Fruit fly (Drosophila melanogaster): ENCODE measurements around the gene CG13359.

CG13359 gene

DNA sequence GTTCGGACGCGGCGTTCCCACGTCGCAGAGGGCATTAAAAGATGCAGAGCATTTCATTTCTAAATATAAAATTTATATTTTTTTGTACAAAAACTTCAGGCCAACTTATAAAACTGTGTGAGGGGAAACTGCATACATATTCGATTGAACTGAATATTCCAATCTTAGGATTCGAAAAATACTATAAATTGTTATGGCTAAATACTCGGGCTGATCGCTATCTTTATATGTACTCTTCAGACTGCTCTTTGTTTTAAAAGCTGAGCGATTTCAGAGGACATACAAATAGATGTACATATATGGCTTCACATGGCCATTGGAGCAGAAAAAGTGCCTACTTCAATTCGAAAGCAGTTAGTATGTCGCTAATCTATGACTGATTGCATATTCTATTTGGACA is at the start of gene CG13359:
Gene CG13359 (minus strand): TSS at position 101 of the 400 bp plus-strand sequence.
- no peak for TF ChIP-seq psq (optimal IDR thresholded peaks at IDR 0.05)
- TF ChIP-seq ttk (optimal IDR thresholded peaks at IDR 0.05) = no peak
- no peak for TF ChIP-seq h (optimal IDR thresholded peaks at IDR 0.05)
- no peak for TF ChIP-seq insv (optimal IDR thresholded peaks at IDR 0.05)
- no peak for TF ChIP-seq Sin3A (optimal IDR thresholded peaks at IDR 0.05)
- TF ChIP-seq Myc (optimal IDR thresholded peaks at IDR 0.05) = no peak

DNA sequence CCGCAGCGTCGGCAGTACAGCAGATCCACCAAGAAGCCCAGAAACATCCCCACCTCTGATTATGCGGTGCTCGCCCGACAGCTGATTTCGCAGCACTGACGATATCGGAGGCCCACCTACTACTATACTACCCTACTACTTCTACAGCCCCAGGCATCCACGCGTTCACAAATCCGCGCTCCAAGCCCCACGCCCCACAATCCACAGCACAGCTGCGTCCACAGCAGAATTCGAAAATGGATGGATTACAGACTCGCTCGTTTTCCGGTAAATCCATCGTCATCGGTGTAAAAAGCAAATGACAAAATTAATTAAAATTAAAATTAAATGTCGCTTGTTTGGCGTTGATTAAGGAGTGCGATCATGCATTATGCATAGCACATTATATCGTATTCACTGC is 43.8 kb upstream of the CG13359 start, which contains the start of gene CG3713:
Gene CG3713 (minus strand): TSS at position 101 of the 400 bp plus-strand sequence.
- TF ChIP-seq psq (optimal IDR thresholded peaks at IDR 0.05) (no peak), ttk (optimal IDR thresholded peaks at IDR 0.05) (no peak), h (optimal IDR thresholded peaks at IDR 0.05) (no peak), Sin3A (optimal IDR thresholded peaks at IDR 0.05) (no peak), insv (optimal IDR thresholded peaks at IDR 0.05) (no peak), Myc (optimal IDR thresholded peaks at IDR 0.05) (no peak)

DNA sequence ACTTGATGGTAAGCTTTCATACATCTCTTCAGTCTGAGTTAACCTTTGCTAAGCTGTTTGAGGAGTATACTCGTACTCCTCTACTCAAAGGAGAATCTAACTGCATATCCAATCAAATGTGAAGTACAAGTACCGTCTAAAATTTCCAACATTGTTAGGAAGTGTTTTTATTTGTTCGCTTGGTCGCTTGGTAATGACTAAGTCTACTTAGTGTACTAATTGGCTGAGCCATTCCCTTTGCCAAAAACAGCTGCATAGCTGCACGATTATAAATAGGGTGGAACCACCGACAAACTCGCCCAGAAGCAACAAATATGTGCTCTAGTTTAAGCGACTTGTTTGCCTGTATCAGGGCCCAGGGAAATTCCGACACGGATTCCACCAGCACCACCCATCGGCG is 41.3 kb upstream of the CG13359 start, which contains the start of gene CG14635:
Gene CG14635 (plus strand): TSS at position 301 of the 400 bp plus-strand sequence.
- no peak for TF ChIP-seq psq (optimal IDR thresholded peaks at IDR 0.05)
- no peak for TF ChIP-seq ttk (optimal IDR thresholded peaks at IDR 0.05)
- no peak for TF ChIP-seq Sin3A (optimal IDR thresholded peaks at IDR 0.05)
- no peak for TF ChIP-seq Myc (optimal IDR thresholded peaks at IDR 0.05)
- TF ChIP-seq insv (optimal IDR thresholded peaks at IDR 0.05) = no peak
- no peak for TF ChIP-seq h (optimal IDR thresholded peaks at IDR 0.05)

DNA sequence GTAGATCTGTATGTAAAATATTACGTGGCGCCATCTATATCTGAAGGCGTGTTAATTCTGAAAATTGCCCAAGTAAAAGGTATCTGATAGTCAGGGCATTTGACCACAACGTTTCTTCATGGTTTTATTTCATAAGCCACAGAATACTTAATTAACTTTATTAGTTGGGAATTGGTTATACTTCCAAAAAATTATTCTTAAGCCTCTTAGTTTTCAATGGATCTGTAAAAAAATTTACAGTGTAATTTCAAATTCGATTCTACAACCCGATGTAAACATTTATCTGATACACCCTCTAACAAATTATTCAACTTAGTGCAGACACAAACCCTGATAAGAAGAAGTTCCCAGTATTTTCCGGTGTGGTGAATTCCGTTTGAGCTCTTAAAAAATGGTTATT is 40.2 kb upstream of the CG13359 start:
- TF ChIP-seq h (optimal IDR thresholded peaks at IDR 0.05) (no peak), Sin3A (optimal IDR thresholded peaks at IDR 0.05) (no peak), ttk (optimal IDR thresholded peaks at IDR 0.05) (no peak), insv (optimal IDR thresholded peaks at IDR 0.05) (no peak), Myc (optimal IDR thresholded peaks at IDR 0.05) (no peak), psq (optimal IDR thresholded peaks at IDR 0.05) (no peak)

DNA sequence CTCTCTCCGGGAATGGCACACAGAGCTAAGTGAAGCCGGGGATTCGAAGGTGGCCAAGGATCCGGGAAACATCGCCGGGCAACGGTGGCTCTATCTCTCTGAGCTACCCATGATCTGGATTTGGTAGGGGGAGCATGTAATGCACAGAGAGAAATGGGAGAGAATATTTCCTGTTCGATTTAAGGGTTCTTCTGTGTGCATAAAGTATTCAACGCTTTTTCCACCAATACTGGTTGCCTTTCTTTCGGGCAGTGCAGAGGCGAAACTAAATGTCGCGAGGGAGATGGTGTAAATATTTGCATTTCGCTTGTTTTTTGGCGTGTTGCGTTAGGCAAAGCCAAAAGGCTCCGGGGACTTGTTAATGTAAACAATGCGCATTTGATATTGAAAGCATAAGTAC is 38.7 kb upstream of the CG13359 start:
- TF ChIP-seq psq (optimal IDR thresholded peaks at IDR 0.05) (no peak), h (optimal IDR thresholded peaks at IDR 0.05) (no peak), Sin3A (optimal IDR thresholded peaks at IDR 0.05) (no peak), ttk (optimal IDR thresholded peaks at IDR 0.05) (no peak), Myc (optimal IDR thresholded peaks at IDR 0.05) (no peak), insv (optimal IDR thresholded peaks at IDR 0.05) (no peak)

DNA sequence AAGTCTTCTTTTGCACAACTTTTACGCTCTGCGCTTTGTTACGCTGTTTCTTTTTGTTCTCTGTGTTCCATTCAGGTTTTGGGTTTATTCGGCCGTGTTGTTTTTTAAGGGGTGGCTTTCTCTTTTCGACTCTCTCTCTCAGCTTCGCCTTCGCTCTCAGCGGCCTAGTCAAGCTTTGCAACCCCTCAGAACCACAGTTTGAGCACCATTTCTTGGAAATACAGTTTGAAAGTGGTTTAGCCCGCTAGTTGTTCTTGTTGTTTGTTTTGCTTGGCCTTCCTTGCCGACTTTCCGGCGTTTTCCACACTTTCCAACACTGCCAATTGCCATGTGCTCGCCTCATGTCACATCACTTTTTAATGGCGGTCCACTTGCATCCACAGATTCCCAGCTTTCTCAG is 37.8 kb upstream of the CG13359 start:
- TF ChIP-seq ttk (optimal IDR thresholded peaks at IDR 0.05) (no peak), h (optimal IDR thresholded peaks at IDR 0.05) (no peak)

DNA sequence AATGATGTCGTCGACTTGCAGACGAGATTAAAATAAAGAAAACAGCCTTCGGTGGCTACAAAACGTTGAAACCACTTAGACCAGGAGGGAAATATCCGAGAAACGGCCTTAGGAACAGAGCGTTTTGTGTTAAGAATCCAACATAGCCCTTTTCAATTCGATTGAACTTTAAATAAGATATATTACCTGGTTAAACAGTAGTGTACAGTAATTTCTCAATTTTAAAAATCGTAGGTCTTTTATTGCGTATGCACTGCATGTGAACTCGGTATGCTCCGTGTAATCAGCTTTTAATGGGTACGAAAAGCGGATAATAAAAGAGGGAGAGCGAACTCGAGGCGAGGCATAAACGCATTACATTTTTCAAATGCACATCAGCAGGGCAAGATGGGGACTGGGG is 34.7 kb upstream of the CG13359 start:
- TF ChIP-seq h (optimal IDR thresholded peaks at IDR 0.05) (no peak), Myc (optimal IDR thresholded peaks at IDR 0.05) (no peak), insv (optimal IDR thresholded peaks at IDR 0.05) (no peak), psq (optimal IDR thresholded peaks at IDR 0.05) (no peak), Sin3A (optimal IDR thresholded peaks at IDR 0.05) (no peak), ttk (optimal IDR thresholded peaks at IDR 0.05) (no peak)

DNA sequence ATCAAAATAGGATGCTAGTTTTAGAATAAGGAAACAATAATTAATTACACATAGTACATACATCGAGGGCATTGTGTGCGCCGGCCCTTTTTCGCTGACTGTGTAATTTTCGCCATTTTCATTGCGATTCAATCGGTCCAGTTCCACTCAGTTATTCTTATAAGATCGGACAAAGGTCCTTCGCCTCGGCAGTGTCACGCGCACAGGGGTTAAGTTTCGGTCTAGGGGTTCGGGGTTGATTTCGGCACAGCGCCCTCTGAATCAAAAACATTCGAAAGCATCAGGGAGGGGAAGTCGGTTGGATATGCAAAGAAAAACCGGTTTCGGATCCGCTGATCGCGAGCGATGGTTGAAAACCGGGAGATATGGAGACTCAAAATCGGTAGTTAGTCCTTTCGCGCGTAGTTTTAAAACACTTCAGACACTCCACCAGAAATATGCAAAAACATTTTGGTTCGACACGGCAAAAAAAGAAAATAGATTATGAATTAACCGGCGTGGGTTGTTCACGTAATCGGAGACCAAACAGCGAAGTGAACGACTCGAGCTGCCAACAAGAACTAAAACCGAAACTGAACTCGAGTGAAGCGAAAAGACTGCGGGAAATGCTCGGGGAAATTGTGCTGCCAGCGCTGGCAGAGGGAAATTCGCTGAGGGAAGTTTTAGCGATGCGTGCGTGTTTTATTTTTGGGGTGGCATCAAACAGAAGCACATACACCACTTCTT is 32.9 kb upstream of the CG13359 start:
- TF ChIP-seq ttk (optimal IDR thresholded peaks at IDR 0.05) (no peak), Sin3A (optimal IDR thresholded peaks at IDR 0.05) (no peak), Myc (optimal IDR thresholded peaks at IDR 0.05) (no peak), psq (optimal IDR thresholded peaks at IDR 0.05) (no peak), h (optimal IDR thresholded peaks at IDR 0.05) (no peak), insv (optimal IDR thresholded peaks at IDR 0.05) (no peak)

DNA sequence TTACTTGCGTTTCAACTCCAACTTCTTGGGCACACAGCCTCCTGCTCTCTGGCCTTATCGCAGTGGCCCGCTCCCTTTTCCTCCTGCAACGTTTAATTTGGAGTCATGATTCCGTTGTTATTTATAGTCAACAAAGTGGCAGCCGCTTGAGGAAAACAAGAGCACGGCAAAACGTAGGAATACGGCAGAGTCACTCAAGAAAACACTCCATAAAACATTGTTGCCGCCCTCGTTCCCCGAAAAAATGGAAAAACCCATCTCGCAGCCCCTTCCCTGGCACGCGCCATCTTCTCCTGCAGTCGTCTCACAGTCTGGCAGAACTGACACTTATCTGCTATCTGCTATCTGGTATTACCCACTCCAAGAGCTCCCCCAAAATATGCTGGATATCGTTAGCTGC is 21.7 kb upstream of the CG13359 start:
- TF ChIP-seq insv (optimal IDR thresholded peaks at IDR 0.05) (no peak), Sin3A (optimal IDR thresholded peaks at IDR 0.05) (no peak), Myc (optimal IDR thresholded peaks at IDR 0.05) (no peak), h (optimal IDR thresholded peaks at IDR 0.05) (no peak), ttk (optimal IDR thresholded peaks at IDR 0.05) (no peak), psq (optimal IDR thresholded peaks at IDR 0.05) (no peak)

DNA sequence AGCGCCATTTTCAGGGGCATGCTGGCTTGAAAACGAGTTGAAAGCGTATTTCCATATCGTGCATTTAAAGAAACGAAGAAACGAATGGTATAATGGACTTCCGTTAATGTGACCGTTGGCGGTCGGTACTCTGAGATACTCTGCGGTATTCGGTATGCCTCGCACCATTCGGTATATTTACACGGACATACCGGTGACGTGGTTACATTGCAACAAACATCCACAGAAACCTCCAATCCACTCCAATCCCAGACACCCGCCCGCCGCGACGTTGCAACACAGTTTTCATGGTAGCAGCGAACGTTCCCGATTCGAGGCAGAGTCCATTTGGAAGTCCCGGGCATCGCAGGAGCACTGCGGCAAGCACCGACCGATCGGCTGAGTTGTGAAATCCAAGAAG is 2.6 kb upstream of the CG13359 start, which contains the start of gene Sec22:
Gene Sec22 (plus strand): TSS at position 170 of the 400 bp plus-strand sequence.
- TF ChIP-seq psq (optimal IDR thresholded peaks at IDR 0.05) = no peak
- TF ChIP-seq Sin3A (optimal IDR thresholded peaks at IDR 0.05) = no peak
- TF ChIP-seq h (optimal IDR thresholded peaks at IDR 0.05) = no peak
- TF ChIP-seq insv (optimal IDR thresholded peaks at IDR 0.05) = no peak
- TF ChIP-seq Myc (optimal IDR thresholded peaks at IDR 0.05) = no peak
- no peak for TF ChIP-seq ttk (optimal IDR thresholded peaks at IDR 0.05)

DNA sequence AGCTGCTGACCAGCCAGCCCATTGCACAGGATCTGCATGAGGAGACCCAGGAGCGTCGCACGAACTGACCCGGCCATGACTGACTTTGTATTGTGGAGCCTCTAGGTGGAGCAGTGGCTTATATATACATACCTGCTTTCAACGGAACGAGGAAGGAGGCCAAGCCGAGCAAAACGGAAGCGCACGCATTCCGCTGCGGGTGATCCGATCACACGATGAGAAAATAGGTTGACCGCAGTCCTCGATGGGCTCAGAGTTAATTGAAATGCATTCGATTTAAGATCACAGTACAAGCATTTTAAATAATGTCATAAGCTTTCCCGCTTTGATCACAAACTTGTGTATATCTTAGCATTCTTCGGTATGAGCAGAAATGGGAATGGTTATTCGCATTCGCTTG is 1.6 kb upstream of the CG13359 start, which contains the start of gene CG13358:
Gene CG13358 (minus strand): TSS at position 101 of the 400 bp plus-strand sequence.
- TF ChIP-seq Myc (optimal IDR thresholded peaks at IDR 0.05) = no peak
- no peak for TF ChIP-seq psq (optimal IDR thresholded peaks at IDR 0.05)
- no peak for TF ChIP-seq h (optimal IDR thresholded peaks at IDR 0.05)
- no peak for TF ChIP-seq ttk (optimal IDR thresholded peaks at IDR 0.05)
- TF ChIP-seq Sin3A (optimal IDR thresholded peaks at IDR 0.05) = no peak
- TF ChIP-seq insv (optimal IDR thresholded peaks at IDR 0.05) = no peak

DNA sequence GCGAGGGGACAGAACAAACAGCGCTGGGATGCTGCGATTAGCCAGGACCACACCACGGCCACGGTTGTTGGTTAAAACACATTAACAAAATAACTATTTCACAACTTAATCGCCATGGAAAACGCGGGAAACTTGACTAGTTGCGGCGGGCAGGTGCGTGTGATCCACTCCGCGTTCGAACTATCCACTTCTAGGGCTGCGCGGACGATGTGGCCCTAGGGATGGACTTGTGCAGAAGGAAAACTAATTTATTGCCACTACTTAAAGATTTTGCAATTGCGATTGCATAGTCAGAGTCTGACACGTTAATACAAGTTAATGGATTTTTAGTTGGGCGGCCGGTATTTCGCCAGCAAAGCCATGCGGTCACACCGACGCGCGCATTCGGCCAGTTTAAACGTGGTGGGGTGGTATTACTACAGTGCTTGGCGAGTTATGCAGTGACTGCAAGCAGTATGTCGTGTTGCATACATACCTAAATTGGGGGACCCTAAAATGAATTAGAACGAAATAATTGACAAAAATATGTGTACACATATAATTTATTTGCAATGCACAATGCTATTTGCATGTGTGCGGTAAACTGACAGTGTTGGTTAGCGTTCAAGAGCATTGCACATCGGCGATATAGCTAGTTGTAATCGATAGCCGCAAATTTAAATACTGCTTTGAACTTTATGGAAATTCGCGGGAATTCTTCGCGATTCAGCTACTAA is 2.0 kb downstream of the CG13359 start, which contains the start of gene Rbf:
Gene Rbf (minus strand): TSS at position 323 of the 716 bp plus-strand sequence.
- TF ChIP-seq insv (optimal IDR thresholded peaks at IDR 0.05) (no peak), h (optimal IDR thresholded peaks at IDR 0.05) (no peak), ttk (optimal IDR thresholded peaks at IDR 0.05) (no peak), Sin3A (optimal IDR thresholded peaks at IDR 0.05) (no peak), psq (optimal IDR thresholded peaks at IDR 0.05) (no peak), Myc (optimal IDR thresholded peaks at IDR 0.05) (no peak)

Measured in Kc167 (cell line).